Worm (Caenorhabditis elegans): ENCODE data around the gene lro-1.
A peak's percentile ranks its signal among the peaks of the same experiment; 100 is the strongest.

lro-1 gene

DNA sequence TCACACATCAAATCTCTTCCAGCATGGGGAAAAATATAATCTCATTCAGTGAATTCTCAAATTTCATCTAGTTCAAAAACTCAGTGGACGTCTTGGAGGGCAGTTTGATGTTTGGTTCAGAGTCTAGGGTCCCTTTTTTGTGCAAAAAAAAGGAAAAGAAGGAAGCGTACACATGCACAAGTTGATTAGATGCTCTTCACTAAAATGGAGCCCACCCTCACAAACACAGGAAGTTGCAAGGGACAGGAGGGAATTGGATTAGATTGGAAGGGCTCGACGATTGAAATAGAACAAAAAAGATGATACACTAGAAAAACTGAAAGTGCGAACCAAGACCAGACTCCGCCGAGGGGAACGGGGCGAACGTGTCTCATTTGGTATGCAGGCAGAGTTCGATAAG, 21.0 kb upstream of the lro-1 start:
- TF ChIP-seq him-1 (tag; optimal IDR thresholded peaks at IDR 0.05) (no peak), dao-5 (tag; optimal IDR thresholded peaks at IDR 0.05) (no peak), W03F9.2 (tag; optimal IDR thresholded peaks at IDR 0.05) (no peak)

DNA sequence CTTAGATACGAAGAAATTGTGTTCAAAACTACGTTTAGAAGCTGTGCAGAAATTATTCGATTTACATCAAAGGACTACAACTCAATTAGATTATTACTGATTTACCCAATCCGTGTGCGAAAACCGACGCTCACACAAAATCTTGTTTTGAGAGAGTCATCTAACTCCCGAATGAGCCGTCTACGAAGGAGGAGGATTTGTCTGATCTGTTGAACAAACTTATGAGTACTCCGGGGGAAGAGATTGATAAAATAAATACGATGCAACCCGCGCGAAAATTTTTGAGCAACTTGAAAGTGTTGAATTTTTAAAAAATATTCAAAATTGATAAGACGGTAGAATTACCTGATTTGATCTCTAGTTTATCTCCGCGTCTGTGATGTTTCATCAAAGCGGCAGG, 20.6 kb upstream of the lro-1 start:
- TF ChIP-seq dao-5 (tag; optimal IDR thresholded peaks at IDR 0.05) = no peak
- TF ChIP-seq him-1 (tag; optimal IDR thresholded peaks at IDR 0.05) = no peak
- TF ChIP-seq W03F9.2 (tag; optimal IDR thresholded peaks at IDR 0.05) = no peak

- TF ChIP-seq him-1 (tag; optimal IDR thresholded peaks at IDR 0.05) (peak; percentile 45), dao-5 (tag; optimal IDR thresholded peaks at IDR 0.05) (no peak)
These were observed 19.8 kb upstream of the lro-1 start for ce11 chrX:6251947-6252617.

- TF ChIP-seq W03F9.2 (tag; optimal IDR thresholded peaks at IDR 0.05) (no peak), dao-5 (tag; optimal IDR thresholded peaks at IDR 0.05) (no peak), him-1 (tag; optimal IDR thresholded peaks at IDR 0.05) (no peak)
These were observed 19.1 kb upstream of the lro-1 start for ce11 chrX:6252752-6253151.

ce11 chrX:6253160-6253559, 18.7 kb upstream of the lro-1 start:
- TF ChIP-seq him-1 (tag; optimal IDR thresholded peaks at IDR 0.05) (no peak), dao-5 (tag; optimal IDR thresholded peaks at IDR 0.05) (no peak), W03F9.2 (tag; optimal IDR thresholded peaks at IDR 0.05) (no peak)

DNA sequence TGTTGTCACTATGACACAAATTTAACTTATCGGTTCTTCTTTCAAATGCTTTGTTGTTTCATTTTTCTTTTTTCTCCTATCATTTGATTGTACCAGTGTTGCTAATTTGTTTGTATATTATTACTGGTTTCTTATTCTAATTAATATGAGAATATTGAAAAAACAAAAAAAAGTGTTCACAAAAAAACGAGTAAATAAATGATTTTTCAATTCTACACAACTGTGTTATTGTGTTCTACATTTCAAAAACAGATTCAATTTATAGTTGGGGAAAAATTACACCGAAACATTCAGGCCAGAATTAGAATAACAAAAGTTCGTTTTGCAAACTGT, 18.4 kb upstream of the lro-1 start:
- TF ChIP-seq W03F9.2 (tag; optimal IDR thresholded peaks at IDR 0.05) = no peak
- no peak for TF ChIP-seq dao-5 (tag; optimal IDR thresholded peaks at IDR 0.05)
- peak; percentile 5 for TF ChIP-seq him-1 (tag; optimal IDR thresholded peaks at IDR 0.05)

- no peak for TF ChIP-seq him-1 (tag; optimal IDR thresholded peaks at IDR 0.05)
- TF ChIP-seq W03F9.2 (tag; optimal IDR thresholded peaks at IDR 0.05) = peak; percentile 30
- no peak for TF ChIP-seq dao-5 (tag; optimal IDR thresholded peaks at IDR 0.05)
These were observed 17.8 kb upstream of the lro-1 start for ce11 chrX:6253899-6254670.

- TF ChIP-seq dao-5 (tag; optimal IDR thresholded peaks at IDR 0.05) (no peak), him-1 (tag; optimal IDR thresholded peaks at IDR 0.05) (no peak), W03F9.2 (tag; optimal IDR thresholded peaks at IDR 0.05) (no peak)
These were observed 17.2 kb upstream of the lro-1 start for ce11 chrX:6254671-6255031.

DNA sequence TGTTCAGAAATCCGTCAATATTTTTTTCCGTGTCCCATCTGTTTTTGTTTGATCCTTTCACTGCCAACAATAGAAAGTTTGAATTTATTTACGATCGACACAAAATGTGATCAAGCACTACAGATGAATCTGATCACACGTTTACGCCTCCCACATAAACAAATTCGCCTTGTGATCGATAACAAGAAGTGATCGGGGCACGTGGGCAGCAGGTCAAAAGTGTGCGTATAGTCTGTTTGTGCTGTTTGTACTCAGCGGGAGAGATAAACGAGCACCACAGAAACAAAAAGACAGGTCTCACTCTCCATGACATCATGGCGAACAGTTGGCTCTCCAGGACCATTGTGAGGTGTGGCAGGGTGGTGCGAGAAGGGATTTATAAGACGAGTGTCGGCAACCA, 16.3 kb upstream of the lro-1 start:
- TF ChIP-seq him-1 (tag; optimal IDR thresholded peaks at IDR 0.05) (no peak), dao-5 (tag; optimal IDR thresholded peaks at IDR 0.05) (peak; percentile 32), W03F9.2 (tag; optimal IDR thresholded peaks at IDR 0.05) (no peak)

DNA sequence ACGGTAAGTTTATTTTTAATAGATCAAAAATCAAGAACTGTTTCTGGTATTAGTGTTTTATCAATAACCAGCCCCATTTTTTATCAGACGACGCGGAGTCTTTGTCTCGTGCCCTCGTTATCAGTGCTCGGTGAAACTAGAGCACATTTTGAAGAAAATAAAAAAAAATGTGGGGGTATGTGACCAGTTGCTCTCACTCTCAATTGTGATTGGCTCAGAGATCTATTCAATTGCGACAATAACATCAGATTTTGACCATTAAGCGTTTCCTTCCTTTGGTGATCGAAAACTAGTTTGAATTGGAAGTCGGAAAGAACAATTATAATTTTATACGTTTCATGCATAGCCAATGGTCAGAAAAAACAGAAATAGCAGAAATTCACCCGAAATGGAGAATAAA, 15.5 kb upstream of the lro-1 start:
- TF ChIP-seq dao-5 (tag; optimal IDR thresholded peaks at IDR 0.05) (no peak), W03F9.2 (tag; optimal IDR thresholded peaks at IDR 0.05) (no peak), him-1 (tag; optimal IDR thresholded peaks at IDR 0.05) (no peak)

DNA sequence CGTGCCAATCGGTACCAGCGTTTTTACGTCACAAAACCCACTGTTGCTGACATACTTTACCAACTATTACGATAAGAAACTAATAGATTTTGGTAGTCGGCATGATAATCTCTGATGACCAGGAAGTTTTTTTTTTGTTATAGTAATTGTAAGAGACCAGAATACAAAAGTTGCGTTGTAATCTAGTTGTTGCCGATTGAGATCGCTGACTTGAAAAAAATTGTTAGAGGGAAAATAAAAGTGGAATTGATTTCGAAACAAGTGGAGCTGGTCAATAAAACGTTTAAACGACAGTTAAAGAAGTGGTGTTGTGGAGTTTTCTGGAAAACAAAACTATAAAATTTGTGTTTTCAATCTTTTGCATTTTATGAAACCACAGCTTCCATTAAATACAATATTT, 14.9 kb upstream of the lro-1 start:
- TF ChIP-seq him-1 (tag; optimal IDR thresholded peaks at IDR 0.05) (no peak), dao-5 (tag; optimal IDR thresholded peaks at IDR 0.05) (no peak)

DNA sequence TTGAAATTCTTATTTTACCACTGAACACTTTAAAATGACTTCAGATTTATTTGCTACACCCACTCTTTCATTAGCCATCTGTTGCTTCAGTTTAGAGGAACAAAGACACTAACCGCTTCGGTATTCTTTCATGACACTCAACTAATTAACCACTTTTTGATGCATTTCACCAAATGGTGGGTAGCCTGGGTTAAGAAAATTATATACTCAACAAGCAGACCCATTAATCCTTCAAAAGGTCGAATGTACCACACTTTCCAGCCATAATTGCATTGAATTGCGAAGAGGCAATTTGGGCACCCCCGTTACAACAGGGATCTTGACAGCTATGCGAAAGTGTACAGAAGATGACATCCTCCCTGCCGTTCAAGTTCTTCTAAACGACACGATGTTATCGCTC, 13.5 kb upstream of the lro-1 start:
- TF ChIP-seq him-1 (tag; optimal IDR thresholded peaks at IDR 0.05) = no peak
- TF ChIP-seq dao-5 (tag; optimal IDR thresholded peaks at IDR 0.05) = no peak
- TF ChIP-seq W03F9.2 (tag; optimal IDR thresholded peaks at IDR 0.05) = no peak

ce11 chrX:6259081-6259480, 12.8 kb upstream of the lro-1 start:
- no peak for TF ChIP-seq him-1 (tag; optimal IDR thresholded peaks at IDR 0.05)
- no peak for TF ChIP-seq dao-5 (tag; optimal IDR thresholded peaks at IDR 0.05)
- TF ChIP-seq W03F9.2 (tag; optimal IDR thresholded peaks at IDR 0.05) = no peak

DNA sequence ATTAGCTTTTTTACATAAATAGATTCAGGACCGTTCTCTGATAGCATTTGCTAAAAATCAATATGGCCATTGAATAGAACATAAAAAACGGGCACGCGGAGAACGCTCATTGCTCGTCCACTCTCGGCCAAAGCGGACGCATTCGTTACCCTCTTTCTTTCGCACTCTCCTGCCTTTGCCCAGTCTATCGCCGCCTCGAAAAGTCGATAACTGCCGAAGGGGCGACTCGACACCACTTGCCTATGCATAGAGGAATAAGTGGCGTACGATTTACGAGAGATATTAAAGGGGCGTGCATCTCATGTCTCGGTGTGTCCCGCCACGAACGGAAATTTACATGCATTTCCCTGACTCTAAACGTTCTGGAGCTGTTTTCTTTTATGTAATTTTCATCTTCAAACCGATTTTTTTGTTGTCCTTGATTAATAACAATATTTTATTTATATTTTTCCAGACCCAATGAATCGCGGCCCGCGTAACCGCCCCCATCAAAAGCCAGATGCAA, 8.6 kb upstream of the lro-1 start, which contains the start of gene W05H9.4:
Gene W05H9.4, plus strand, starts transcription at position 455 of the 505 bp plus-strand sequence.
- TF ChIP-seq W03F9.2 (tag; optimal IDR thresholded peaks at IDR 0.05) (no peak), dao-5 (tag; optimal IDR thresholded peaks at IDR 0.05) (no peak), him-1 (tag; optimal IDR thresholded peaks at IDR 0.05) (no peak)

ce11 chrX:6266739-6267138, 5.2 kb upstream of the lro-1 start, which contains the start of gene W05H9.2:
W05H9.2 (plus strand) TSS chrX:6267039.
- TF ChIP-seq him-1 (tag; optimal IDR thresholded peaks at IDR 0.05) (no peak), dao-5 (tag; optimal IDR thresholded peaks at IDR 0.05) (no peak), W03F9.2 (tag; optimal IDR thresholded peaks at IDR 0.05) (no peak)
